Worm (Caenorhabditis elegans): ENCODE data around the gene ttb-1.

DNA sequence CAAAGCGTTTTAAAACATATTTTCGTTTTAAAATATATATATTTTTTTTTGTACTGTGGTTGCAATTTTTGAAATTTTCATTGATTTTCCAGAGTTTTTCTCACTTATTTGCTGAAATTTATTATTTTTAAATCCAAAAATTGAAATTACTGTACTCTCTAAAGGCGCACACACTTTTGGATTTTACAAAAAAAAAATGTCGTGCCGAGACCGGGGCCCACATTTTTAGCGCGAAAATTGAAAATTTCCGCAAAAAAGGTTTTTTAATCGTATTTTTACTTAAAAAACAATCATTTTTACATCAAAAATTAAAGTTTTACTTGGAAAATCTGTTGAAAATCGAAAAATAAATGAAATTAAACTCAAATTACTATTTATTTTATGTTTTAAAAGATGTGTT lies 28.5 kb downstream of the ttb-1 start:
- TF ChIP-seq ama-1 (optimal IDR thresholded peaks at IDR 0.05) (no peak), flt-1 (GFP tag; IDR thresholded peaks at IDR 0.05) (no peak), tra-4 (tag; optimal IDR thresholded peaks at IDR 0.05) (no peak), sea-1 (GFP tag; conservative IDR thresholded peaks at IDR 0.05) (no peak), hmg-4 (GFP tag; optimal IDR thresholded peaks at IDR 0.05) (no peak), ceh-36 (tag; optimal IDR thresholded peaks at IDR 0.05) (no peak), pes-1 (GFP tag; IDR thresholded peaks at IDR 0.05) (no peak)

Data from whole organism, early embryonic.